Fruit fly (Drosophila melanogaster): ENCODE data around the gene CG43851.

DNA sequence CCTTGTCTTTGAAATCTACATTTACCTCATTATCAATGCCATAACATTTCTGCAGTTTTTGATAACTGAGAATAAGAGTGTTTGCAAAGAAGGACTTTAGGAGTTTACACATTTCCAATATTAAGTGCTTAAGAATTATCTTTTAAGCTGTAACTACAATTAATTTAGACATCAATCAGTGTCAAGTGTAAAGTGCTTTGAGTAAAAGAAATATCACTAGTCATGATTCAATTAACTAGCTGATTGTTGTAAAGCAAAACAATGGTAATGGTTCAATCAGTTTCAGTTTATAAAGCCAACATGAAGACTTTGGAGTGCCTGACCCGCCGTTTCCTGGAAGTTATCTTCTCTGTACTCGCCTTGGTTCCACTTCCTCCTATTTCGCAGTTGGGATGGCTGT is 21.8 kb downstream of the CG43851 start, which contains the start of gene Gr23a:
- TF ChIP-seq psq (GFP tag; optimal IDR thresholded peaks at IDR 0.05) (no peak), jim (GFP tag; optimal IDR thresholded peaks at IDR 0.05) (no peak), OdsH (GFP tag; optimal IDR thresholded peaks at IDR 0.05) (no peak), lola (GFP tag; optimal IDR thresholded peaks at IDR 0.05) (no peak), dmrt93B (GFP tag; optimal IDR thresholded peaks at IDR 0.05) (no peak), usp (GFP tag; optimal IDR thresholded peaks at IDR 0.05) (no peak), Vsx2 (GFP tag; optimal IDR thresholded peaks at IDR 0.05; ENCODE audit: partially characterized antibody) (no peak), Abd-B (GFP tag; optimal IDR thresholded peaks at IDR 0.05) (no peak), h (GFP tag; optimal IDR thresholded peaks at IDR 0.05) (no peak), Dif (GFP tag; optimal IDR thresholded peaks at IDR 0.05; ENCODE audit: partially characterized antibody) (no peak), pan (optimal IDR thresholded peaks at IDR 0.05) (no peak), rgr (GFP tag; optimal IDR thresholded peaks at IDR 0.05) (no peak), Mio (GFP tag; optimal IDR thresholded peaks at IDR 0.05) (no peak)
